Fruit fly (Drosophila melanogaster) whole organism, embryonic: ENCODE results near the gene mxt.

ENCODE experiments used
- Atf6 ChIP-seq: fragments of 200-800 bp; sonication (Bioruptor generic); IDR thresholded peaks from 2 replicates; pipeline ENCODE4 v1.3.6; 2022; ENCODE audit warnings: missing biosample characterization, missing genetic modification characterization
- Bgb ChIP-seq: fragments of 200-800 bp; sonication (Bioruptor generic); IDR thresholded peaks from 2 replicates; pipeline ENCODE4 v1.3.6; 2022; ENCODE audit warnings: missing biosample characterization, missing genetic modification characterization; ENCODE audit not compliant: partially characterized antibody
- CG10147 ChIP-seq: fragments of 200-800 bp; sonication (Bioruptor generic); optimal IDR thresholded peaks from 2 replicates; lab custom pipeline; 2019; ENCODE audit warnings: missing biosample characterization, mild to moderate bottlenecking, missing genetic modification characterization, moderate library complexity
- CG1024 ChIP-seq: fragments of 200-800 bp; sonication (Bioruptor generic); IDR thresholded peaks from 2 replicates; pipeline ENCODE4 v1.3.6; 2022; ENCODE audit warnings: missing biosample characterization, missing genetic modification characterization
- CG11093 ChIP-seq: fragments of 200-800 bp; sonication (Bioruptor generic); IDR thresholded peaks from 3 replicates; pipeline ENCODE4 v1.3.6; 2022; ENCODE audit warnings: missing biosample characterization, missing genetic modification characterization
- CG12219 ChIP-seq: fragments of 200-800 bp; sonication (Bioruptor generic); optimal IDR thresholded peaks from 3 replicates; lab custom pipeline; 2018; ENCODE audit warnings: missing biosample characterization, mild to moderate bottlenecking, missing genetic modification characterization
- CG14860 ChIP-seq: fragments of 200-800 bp; sonication (Bioruptor generic); IDR thresholded peaks from 3 replicates; pipeline ENCODE4 v1.3.6; 2022; ENCODE audit warnings: missing biosample characterization, missing genetic modification characterization; ENCODE audit not compliant: partially characterized antibody
- CG1529 ChIP-seq: fragments of 200-800 bp; sonication (Bioruptor generic); optimal IDR thresholded peaks from 3 replicates; lab custom pipeline; 2018; ENCODE audit warnings: missing biosample characterization, missing genetic modification characterization
- CG16779 ChIP-seq: fragments of 200-800 bp; sonication (Bioruptor generic); IDR thresholded peaks from 2 replicates; pipeline ENCODE4 v1.3.6; 2022; ENCODE audit warnings: missing biosample characterization, missing genetic modification characterization
- CG17612 ChIP-seq: fragments of 200-800 bp; sonication (Bioruptor generic); IDR thresholded peaks from 2 replicates; pipeline ENCODE4 v1.3.6; 2022; ENCODE audit warnings: missing biosample characterization, missing genetic modification characterization
- CG31224 ChIP-seq: fragments of 200-800 bp; sonication (Bioruptor generic); IDR thresholded peaks from 2 replicates; pipeline ENCODE4 v1.3.6; 2022; ENCODE audit warnings: missing biosample characterization, missing genetic modification characterization
- CG32767 ChIP-seq: fragments of 200-800 bp; sonication (Bioruptor generic); IDR thresholded peaks from 2 replicates; pipeline ENCODE4 v1.3.6; 2022; ENCODE audit warnings: missing biosample characterization, missing genetic modification characterization
- CG32772 ChIP-seq: fragments of 200-800 bp; sonication (Bioruptor generic); IDR thresholded peaks from 2 replicates; pipeline ENCODE4 v1.3.6; 2022; ENCODE audit warnings: missing biosample characterization, missing genetic modification characterization
- CG3995 ChIP-seq: fragments of 200-800 bp; sonication (Bioruptor generic); optimal IDR thresholded peaks from 3 replicates; lab custom pipeline; 2016; ENCODE audit warnings: missing biosample characterization, missing genetic modification characterization
- CG4707 ChIP-seq: fragments of 200-800 bp; sonication (Bioruptor generic); optimal IDR thresholded peaks from 2 replicates; lab custom pipeline; 2018; ENCODE audit warnings: missing biosample characterization, mild to moderate bottlenecking, missing genetic modification characterization, moderate library complexity
- CG5180 ChIP-seq: fragments of 200-800 bp; sonication (Bioruptor generic); optimal IDR thresholded peaks from 3 replicates; lab custom pipeline; 2017; ENCODE audit warnings: missing biosample characterization, missing genetic modification characterization, mild to moderate bottlenecking, moderate library complexity, missing genetic modification reagents
- CG6765 ChIP-seq: fragments of 200-800 bp; sonication (Bioruptor generic); optimal IDR thresholded peaks from 3 replicates; lab custom pipeline; 2017; ENCODE audit warnings: missing biosample characterization, mild to moderate bottlenecking, missing genetic modification characterization
- CG6791 ChIP-seq: fragments of 200-800 bp; sonication (Bioruptor generic); IDR thresholded peaks from 3 replicates; pipeline ENCODE4 v1.3.6; 2022; ENCODE audit warnings: missing biosample characterization, missing genetic modification characterization; ENCODE audit not compliant: partially characterized antibody
- CG8281 ChIP-seq: fragments of 200-800 bp; sonication (Bioruptor generic); optimal IDR thresholded peaks from 2 replicates; lab custom pipeline; 2018; ENCODE audit warnings: missing biosample characterization, mild to moderate bottlenecking, missing genetic modification characterization, moderate library complexity
- CG8924 ChIP-seq: fragments of 200-800 bp; optimal IDR thresholded peaks from 3 replicates; lab custom pipeline; 2019; ENCODE audit warnings: missing biosample characterization, mild to moderate bottlenecking, missing genetic modification characterization, moderate library complexity
- Deaf1 ChIP-seq: fragments of 200-800 bp; optimal IDR thresholded peaks from 3 replicates; lab custom pipeline; 2019; ENCODE audit warnings: missing biosample characterization, mild to moderate bottlenecking, missing genetic modification characterization, moderate library complexity
- Dll ChIP-seq: fragments of 200-800 bp; sonication (Bioruptor generic); IDR thresholded peaks from 4 replicates; pipeline ENCODE4 v1.3.6; 2022; ENCODE audit warnings: missing biosample characterization, missing genetic modification characterization; ENCODE audit not compliant: partially characterized antibody
- E2f1 ChIP-seq: fragments of 200-800 bp; sonication (Bioruptor generic); IDR thresholded peaks from 2 replicates; pipeline ENCODE4 v1.3.6; 2022; ENCODE audit warnings: missing biosample characterization, missing genetic modification characterization
- Fer2 ChIP-seq: fragments of 200-800 bp; sonication (Bioruptor generic); optimal IDR thresholded peaks from 2 replicates; lab custom pipeline; 2018; ENCODE audit warnings: missing biosample characterization, mild to moderate bottlenecking, missing genetic modification characterization, moderate library complexity
- Kr ChIP-seq: fragments of 200-800 bp; sonication (Bioruptor generic); optimal IDR thresholded peaks from 2 replicates; lab custom pipeline; 2017; ENCODE audit warnings: missing biosample characterization, mild to moderate bottlenecking, missing genetic modification characterization
- Meics ChIP-seq: fragments of 200-800 bp; sonication (Bioruptor generic); optimal IDR thresholded peaks from 2 replicates; lab custom pipeline; 2017; ENCODE audit warnings: missing biosample characterization, mild to moderate bottlenecking, missing genetic modification characterization
- NC2α ChIP-seq: fragments of 200-800 bp; sonication (Bioruptor generic); optimal IDR thresholded peaks from 2 replicates; lab custom pipeline; 2016; ENCODE audit warnings: missing biosample characterization, missing genetic modification characterization
- Nf-YB ChIP-seq: fragments of 200-800 bp; sonication (Bioruptor generic); optimal IDR thresholded peaks from 3 replicates; lab custom pipeline; 2019; ENCODE audit warnings: missing biosample characterization, mild to moderate bottlenecking, missing genetic modification characterization, moderate library complexity
- Optix ChIP-seq: fragments of 200-800 bp; sonication (Bioruptor generic); IDR thresholded peaks from 3 replicates; pipeline ENCODE4 v1.3.6; 2022; ENCODE audit warnings: missing biosample characterization, missing genetic modification characterization
- Tbp ChIP-seq: fragments of >200 bp; optimal IDR thresholded peaks from 2 replicates; lab custom pipeline; 2018; ENCODE audit warnings: missing biosample characterization, missing genetic modification characterization
- Trl ChIP-seq, 3 experiments: fragments of >200 bp in 2 of 3; fragments of 200-800 bp in 1 of 3; sonication (Bioruptor generic) in 1 of 3; optimal IDR thresholded peaks; 2 replicates in 1 of 3; 3 replicates in 2 of 3; lab custom pipeline; 2016 to 2017; ENCODE audit warnings: missing biosample characterization in 1 of 3, missing genetic modification characterization in 1 of 3
- amos ChIP-seq: fragments of 200-800 bp; sonication (Bioruptor generic); IDR thresholded peaks from 2 replicates; pipeline ENCODE4 v1.3.6; 2022; ENCODE audit warnings: missing biosample characterization, missing genetic modification characterization; ENCODE audit not compliant: partially characterized antibody
- bbx ChIP-seq: fragments of 200-800 bp; sonication (Bioruptor generic); IDR thresholded peaks from 2 replicates; pipeline ENCODE4 v1.3.6; 2022; ENCODE audit warnings: missing biosample characterization, missing genetic modification characterization; ENCODE audit not compliant: partially characterized antibody
- ewg ChIP-seq: fragments of 200-800 bp; sonication (Bioruptor generic); optimal IDR thresholded peaks from 3 replicates; lab custom pipeline; 2017; ENCODE audit warnings: mild to moderate bottlenecking, missing biosample characterization, missing genetic modification reagents, missing genetic modification characterization
- fd96Cb ChIP-seq: fragments of 200-800 bp; sonication (Bioruptor generic); optimal IDR thresholded peaks from 2 replicates; lab custom pipeline; 2018; ENCODE audit warnings: missing biosample characterization, mild to moderate bottlenecking, missing genetic modification characterization, moderate library complexity
- gsb-n ChIP-seq: fragments of 200-800 bp; sonication (Bioruptor generic); optimal IDR thresholded peaks from 3 replicates; lab custom pipeline; 2018; ENCODE audit warnings: missing biosample characterization, mild to moderate bottlenecking, missing genetic modification characterization
- her ChIP-seq: fragments of 200-800 bp; sonication (Bioruptor generic); optimal IDR thresholded peaks from 2 replicates; lab custom pipeline; 2016; ENCODE audit warnings: missing biosample characterization, missing genetic modification characterization
- inv ChIP-seq: fragments of 200-800 bp; sonication (Bioruptor generic); IDR thresholded peaks from 2 replicates; pipeline ENCODE4 v1.3.6; 2022; ENCODE audit warnings: missing biosample characterization, missing genetic modification characterization; ENCODE audit not compliant: partially characterized antibody
- knrl ChIP-seq: fragments of 200-800 bp; sonication (Bioruptor generic); IDR thresholded peaks from 3 replicates; pipeline ENCODE4 v1.3.6; 2022; ENCODE audit warnings: missing biosample characterization, missing genetic modification characterization; ENCODE audit not compliant: partially characterized antibody
- nmo ChIP-seq: fragments of 200-800 bp; sonication (Bioruptor generic); optimal IDR thresholded peaks from 2 replicates; lab custom pipeline; 2018; ENCODE audit warnings: missing biosample characterization, mild to moderate bottlenecking, missing genetic modification characterization, moderate library complexity
- org-1 ChIP-seq: fragments of 200-800 bp; sonication (Bioruptor generic); optimal IDR thresholded peaks from 2 replicates; lab custom pipeline; 2017; ENCODE audit warnings: missing biosample characterization, missing genetic modification characterization
- pfk ChIP-seq: fragments of 200-800 bp; sonication (Bioruptor generic); optimal IDR thresholded peaks from 2 replicates; lab custom pipeline; 2018; ENCODE audit warnings: missing biosample characterization, mild to moderate bottlenecking, missing genetic modification characterization, moderate library complexity
- pzg ChIP-seq: fragments of 200-800 bp; sonication (Bioruptor generic); optimal IDR thresholded peaks from 3 replicates; lab custom pipeline; 2018; ENCODE audit warnings: missing biosample characterization, mild to moderate bottlenecking, missing genetic modification characterization, moderate library complexity
- repo ChIP-seq: fragments of 200-800 bp; sonication (Bioruptor generic); optimal IDR thresholded peaks from 2 replicates; lab custom pipeline; 2016; ENCODE audit warnings: missing biosample characterization, missing genetic modification characterization
- ro ChIP-seq: fragments of 200-800 bp; sonication (Bioruptor generic); IDR thresholded peaks from 2 replicates; pipeline ENCODE4 v1.3.6; 2022; ENCODE audit warnings: missing biosample characterization, missing genetic modification characterization
- salm ChIP-seq: fragments of 200-800 bp; sonication (Bioruptor generic); optimal IDR thresholded peaks from 2 replicates; lab custom pipeline; 2018; ENCODE audit warnings: missing biosample characterization, mild to moderate bottlenecking, missing genetic modification characterization
- sima ChIP-seq: fragments of 200-800 bp; sonication (Bioruptor generic); optimal IDR thresholded peaks from 2 replicates; lab custom pipeline; 2016; ENCODE audit warnings: missing biosample characterization, missing genetic modification characterization
- tgo ChIP-seq: fragments of 200-800 bp; sonication (Bioruptor generic); IDR thresholded peaks from 3 replicates; pipeline ENCODE4 v1.3.6; 2022; ENCODE audit warnings: missing biosample characterization, missing genetic modification characterization
- unpg ChIP-seq: fragments of 200-800 bp; sonication (Bioruptor generic); optimal IDR thresholded peaks from 3 replicates; lab custom pipeline; 2018; ENCODE audit warnings: missing biosample characterization, mild to moderate bottlenecking, missing genetic modification characterization, moderate library complexity

mxt gene

DNA sequence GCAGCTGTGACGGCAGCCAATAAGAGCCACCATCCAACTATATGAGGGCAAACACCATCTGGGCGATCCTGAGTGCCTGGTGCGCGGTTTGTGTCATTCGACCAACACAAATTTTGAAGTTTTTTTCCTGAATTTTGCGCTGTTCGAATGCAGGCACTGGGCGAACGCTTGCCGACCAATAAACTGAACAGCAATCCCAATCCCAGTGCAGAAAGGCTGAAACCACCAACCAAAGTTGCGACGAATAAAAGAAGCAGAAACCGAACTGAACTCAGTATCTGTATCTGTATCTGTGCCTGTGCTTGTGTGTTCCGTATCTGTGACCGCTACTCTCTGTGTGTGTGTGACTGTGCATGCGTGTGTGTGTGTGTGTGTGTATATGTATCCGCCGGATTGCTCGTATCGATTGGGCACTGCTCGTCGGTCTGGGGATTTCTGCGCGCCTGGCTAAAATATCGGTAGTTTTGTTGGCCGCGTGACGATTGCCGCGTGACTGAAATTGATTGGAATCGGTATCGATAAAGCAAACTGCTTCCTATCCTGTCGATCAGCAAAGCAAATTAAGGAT, 35.5 kb downstream of the mxt start (continued):
- TF ChIP-seq CG11093 (GFP tag; lab: Robert Waterston, UW) = no peak
- no peak for TF ChIP-seq CG3995
- TF ChIP-seq CG32767 (GFP tag; lab: Robert Waterston, UW) = peak; percentile 86
- peak; percentile 71; the same call in 1 of the 2 replicates for TF ChIP-seq CG32772 (GFP tag; lab: Robert Waterston, UW)
- TF ChIP-seq CG17612 (GFP tag; lab: Robert Waterston, UW) = no peak
- no peak for TF ChIP-seq nmo (GFP tag; lab: Kevin White, UChicago)
- TF ChIP-seq E2f1 (GFP tag; lab: Robert Waterston, UW) = no peak
- peak; percentile 88 for TF ChIP-seq bbx
- TF ChIP-seq CG10147 (GFP tag; lab: Kevin White, UChicago) = no peak
- peak; percentile 46 for TF ChIP-seq pfk (GFP tag; lab: Kevin White, UChicago)
- peak; percentile 50 for TF ChIP-seq her (GFP tag; lab: Kevin White, UChicago)
- no peak for TF ChIP-seq ewg
- TF ChIP-seq CG6765 (GFP tag; lab: Kevin White, UChicago) = peak; percentile 23
- TF ChIP-seq CG8281 (tag; lab: Kevin White, UChicago) = no peak
- TF ChIP-seq CG16779 = no peak
- TF ChIP-seq pzg (GFP tag; lab: Kevin White, UChicago) = peak; percentile 13
- TF ChIP-seq Atf6 (GFP tag; lab: Robert Waterston, UW) = no peak
- TF ChIP-seq sima (GFP tag; lab: Kevin White, UChicago) = no peak
- no peak for TF ChIP-seq Tbp (GFP tag; lab: Kevin White, UChicago)
- TF ChIP-seq CG31224 (GFP tag; lab: Robert Waterston, UW) = peak; percentile 100
- TF ChIP-seq Trl (optimal IDR thresholded peaks at IDR 0.05; lab: Kevin White, UChicago) = no peak
- TF ChIP-seq Trl (GFP tag; optimal IDR thresholded peaks at IDR 0.05; lab: Kevin White, UChicago) = no peak
- TF ChIP-seq Dll (GFP tag; lab: Robert Waterston, UW) = peak; percentile 75; the same call in 3 of the 4 replicates
- no peak for TF ChIP-seq tgo (GFP tag; lab: Robert Waterston, UW)
- TF ChIP-seq CG12219 = no peak
- TF ChIP-seq Kr (GFP tag; lab: Kevin White, UChicago) = no peak
- peak; percentile 27 for TF ChIP-seq CG1529 (GFP tag; lab: Kevin White, UChicago)
- peak; percentile 80 for TF ChIP-seq Deaf1 (tag; lab: Kevin White, UChicago)
- TF ChIP-seq Nf-YB = peak; percentile 100
- TF ChIP-seq CG6791 (GFP tag; lab: Robert Waterston, UW) = peak; percentile 84
- TF ChIP-seq unpg (GFP tag; lab: Kevin White, UChicago) = no peak
- no peak for TF ChIP-seq salm (tag; lab: Kevin White, UChicago)
- no peak for TF ChIP-seq gsb-n (tag; lab: Kevin White, UChicago)
- peak; percentile 58 for TF ChIP-seq inv (GFP tag; lab: Robert Waterston, UW)
- no peak for TF ChIP-seq CG1024 (GFP tag; lab: Robert Waterston, UW)
- peak; percentile 57; the same call in 2 of the 3 replicates for TF ChIP-seq Optix (GFP tag; lab: Robert Waterston, UW)
- TF ChIP-seq repo = no peak
- TF ChIP-seq Meics (GFP tag; lab: Kevin White, UChicago) = peak; percentile 85
- TF ChIP-seq amos (GFP tag; lab: Robert Waterston, UW) = peak; percentile 77
- no peak for TF ChIP-seq NC2α (GFP tag; lab: Kevin White, UChicago)
- TF ChIP-seq CG14860 = peak; percentile 51; the same call in 1 of the 3 replicates
- peak; percentile 76 for TF ChIP-seq Bgb
- no peak for TF ChIP-seq CG8924
- TF ChIP-seq CG5180 (GFP tag; lab: Kevin White, UChicago) = peak; percentile 22
- TF ChIP-seq knrl (GFP tag; lab: Robert Waterston, UW) = peak; percentile 65
- TF ChIP-seq CG4707 = peak; percentile 17
- TF ChIP-seq fd96Cb (tag; lab: Kevin White, UChicago) = no peak
- no peak for TF ChIP-seq org-1 (GFP tag; lab: Kevin White, UChicago)
- TF ChIP-seq ro (GFP tag; lab: Robert Waterston, UW) = no peak
- no peak for TF ChIP-seq Fer2 (tag; lab: Kevin White, UChicago)
